Worm (Caenorhabditis elegans) whole organism, L3 larva: ENCODE measurements around the gene sknr-1.
A peak's percentile ranks its signal among the peaks of the same experiment; 100 is the strongest.

Experiments
- ama-1 ChIP-seq: fragments of 150-350 bp; optimal IDR thresholded peaks from 2 replicates; lab custom pipeline; 2018
- hmg-11 ChIP-seq: sonication (generic microtip); optimal IDR thresholded peaks from 2 replicates; lab custom pipeline; 2016; ENCODE audit warnings: missing genetic modification characterization, missing compliant biosample characterization
- nhr-11 ChIP-seq: fragments of 150-350 bp; optimal IDR thresholded peaks from 2 replicates; lab custom pipeline; 2014; ENCODE audit warnings: missing biosample characterization, missing genetic modification characterization

DNA sequence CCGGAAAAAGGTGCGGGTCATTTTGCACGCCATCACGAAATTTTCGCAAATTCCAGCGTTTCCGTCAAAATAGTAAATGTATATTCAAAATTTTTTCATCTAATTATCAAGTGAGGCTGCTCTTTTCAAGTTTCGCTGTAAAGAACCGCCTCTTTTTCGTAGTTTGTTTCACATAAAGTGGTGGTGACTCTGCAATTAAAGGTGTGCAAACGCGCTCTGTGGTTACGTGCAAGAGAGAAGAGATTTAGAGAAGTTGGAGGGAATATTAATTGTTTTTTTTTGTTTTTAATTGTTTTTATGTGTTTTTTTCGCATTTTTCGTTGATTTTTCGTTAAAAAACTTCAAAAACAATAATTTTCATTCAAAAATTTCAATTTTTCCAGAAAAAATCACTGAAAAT lies 47.3 kb upstream of the sknr-1 start, which contains the start of gene W02G9.3:
- TF ChIP-seq nhr-11 (tag; lab: Kevin White, UChicago) (peak; percentile 96), hmg-11 (tag; lab: Kevin White, UChicago) (peak; percentile 58), ama-1 (lab: Kevin White, UChicago) (no peak)
